Fruit fly (Drosophila melanogaster) S2 (cell line): ENCODE results near the gene CG9173.

ENCODE experiments used
- CG8478 ChIP-seq: fragments of >200 bp; optimal IDR thresholded peaks from 2 replicates; lab custom pipeline; 2018
- CTCF ChIP-seq, 2 experiments: fragments of >200 bp; optimal IDR thresholded peaks; 2 replicates each; lab custom pipeline; 2018

dm6 chr3L:1419929-1420328 is 3.3 kb downstream of the CG9173 start:
- no peak for TF ChIP-seq CG8478 (lab: Kevin White, UChicago)
- no peak for TF ChIP-seq CTCF (optimal IDR thresholded peaks at IDR 0.05; lab: Kevin White, UChicago)
